Worm (Caenorhabditis elegans) whole organism, midembryonic: ENCODE data around the gene lgl-1.
A peak's percentile ranks its signal among the peaks of the same experiment; 100 is the strongest.

Source experiments
- T22C8.4 ChIP-seq: fragments of 200-800 bp; sonication (Bioruptor generic); IDR thresholded peaks from 2 replicates; pipeline ENCODE4 v1.3.6; 2022; ENCODE audit warnings: missing genetic modification characterization, missing compliant biosample characterization
- cog-1 ChIP-seq: sonication (generic microtip); optimal IDR thresholded peaks from 2 replicates; lab custom pipeline; 2016; ENCODE audit warnings: missing genetic modification characterization, missing compliant biosample characterization
- flt-1 ChIP-seq: fragments of 200-800 bp; sonication (Bioruptor generic); IDR thresholded peaks from 2 replicates; pipeline ENCODE4 v1.3.6; 2022; ENCODE audit warnings: missing genetic modification characterization, missing compliant biosample characterization
- klf-2 ChIP-seq: fragments of 200-800 bp; sonication (Bioruptor generic); conservative IDR thresholded peaks from 2 replicates; pipeline ENCODE4 v1.3.6; 2022; ENCODE audit warnings: missing genetic modification reagents, missing genetic modification characterization, missing compliant biosample characterization
- med-1 ChIP-seq: sonication (generic microtip); optimal IDR thresholded peaks from 2 replicates; lab custom pipeline; 2017; ENCODE audit warnings: missing genetic modification characterization, mild to moderate bottlenecking, missing compliant biosample characterization, antibody characterized with exemption, missing genetic modification reagents; ENCODE audit not compliant: insufficient read depth
- ref-1 ChIP-seq: fragments of 200-800 bp; sonication (Bioruptor generic); conservative IDR thresholded peaks from 2 replicates; pipeline ENCODE4 v1.3.6; 2022; ENCODE audit warnings: missing genetic modification reagents, missing genetic modification characterization, missing compliant biosample characterization
- tab-1 ChIP-seq: fragments of 200-800 bp; sonication (Bioruptor generic); IDR thresholded peaks from 2 replicates; pipeline ENCODE4 v1.3.6; 2022; ENCODE audit warnings: missing genetic modification characterization, missing compliant biosample characterization
- ztf-23 ChIP-seq: fragments of 200-800 bp; sonication (Bioruptor generic); IDR thresholded peaks from 2 replicates; pipeline ENCODE4 v1.3.6; 2022; ENCODE audit warnings: missing genetic modification reagents, missing genetic modification characterization, missing compliant biosample characterization
- ztf-29 ChIP-seq: fragments of 200-800 bp; sonication (Bioruptor generic); IDR thresholded peaks from 2 replicates; pipeline ENCODE4 v1.3.6; 2022; ENCODE audit warnings: missing genetic modification reagents, missing genetic modification characterization, missing compliant biosample characterization

The lgl-1 gene

ce11 chrX:853604-854003 lies 17.3 kb downstream of the lgl-1 start:
- TF ChIP-seq ref-1 (no peak), klf-2 (GFP tag; lab: Robert Waterston, UW) (no peak), med-1 (GFP tag; lab: Kevin White, UChicago) (no peak), T22C8.4 (GFP tag; lab: Robert Waterston, UW) (no peak), ztf-23 (GFP tag; lab: Robert Waterston, UW) (no peak), cog-1 (tag; lab: Kevin White, UChicago) (no peak), ztf-29 (GFP tag; lab: Robert Waterston, UW) (no peak), flt-1 (GFP tag; lab: Robert Waterston, UW) (no peak), tab-1 (GFP tag; lab: Robert Waterston, UW) (no peak)

- TF ChIP-seq tab-1 (GFP tag; lab: Robert Waterston, UW) (0 out of 2 replicates have a peak, but pooled peaks have one; percentile 43), ztf-23 (GFP tag; lab: Robert Waterston, UW) (no peak), flt-1 (GFP tag; lab: Robert Waterston, UW) (no peak), cog-1 (tag; lab: Kevin White, UChicago) (no peak), ref-1 (no peak), klf-2 (GFP tag; lab: Robert Waterston, UW) (no peak), ztf-29 (GFP tag; lab: Robert Waterston, UW) (no peak), T22C8.4 (GFP tag; lab: Robert Waterston, UW) (no peak)
Observed at ce11 chrX:852739-853268, 18.1 kb downstream of the lgl-1 start.

ce11 chrX:851421-851820 lies 19.5 kb downstream of the lgl-1 start, which contains the start of gene igcm-1:
Gene igcm-1 (minus strand): TSS chrX:851521.
- TF ChIP-seq ref-1 (no peak), cog-1 (tag; lab: Kevin White, UChicago) (no peak), flt-1 (GFP tag; lab: Robert Waterston, UW) (no peak), T22C8.4 (GFP tag; lab: Robert Waterston, UW) (no peak), klf-2 (GFP tag; lab: Robert Waterston, UW) (no peak), med-1 (GFP tag; lab: Kevin White, UChicago) (no peak), ztf-23 (GFP tag; lab: Robert Waterston, UW) (no peak), tab-1 (GFP tag; lab: Robert Waterston, UW) (no peak), ztf-29 (GFP tag; lab: Robert Waterston, UW) (no peak)

ce11 chrX:845443-845842 lies 25.4 kb downstream of the lgl-1 start:
- TF ChIP-seq med-1 (GFP tag; lab: Kevin White, UChicago) (no peak), T22C8.4 (GFP tag; lab: Robert Waterston, UW) (no peak), cog-1 (tag; lab: Kevin White, UChicago) (no peak), klf-2 (GFP tag; lab: Robert Waterston, UW) (no peak), flt-1 (GFP tag; lab: Robert Waterston, UW) (no peak), ztf-23 (GFP tag; lab: Robert Waterston, UW) (no peak), tab-1 (GFP tag; lab: Robert Waterston, UW) (no peak), ref-1 (no peak), ztf-29 (GFP tag; lab: Robert Waterston, UW) (no peak)

ce11 chrX:844649-845048 lies 26.2 kb downstream of the lgl-1 start:
- TF ChIP-seq med-1 (GFP tag; lab: Kevin White, UChicago): no peak
- no peak for TF ChIP-seq klf-2 (GFP tag; lab: Robert Waterston, UW)
- TF ChIP-seq tab-1 (GFP tag; lab: Robert Waterston, UW): no peak
- no peak for TF ChIP-seq ref-1
- TF ChIP-seq cog-1 (tag; lab: Kevin White, UChicago): no peak
- TF ChIP-seq T22C8.4 (GFP tag; lab: Robert Waterston, UW): no peak
- no peak for TF ChIP-seq ztf-29 (GFP tag; lab: Robert Waterston, UW)
- TF ChIP-seq ztf-23 (GFP tag; lab: Robert Waterston, UW): no peak; the same call in 1 of the 2 replicates
- TF ChIP-seq flt-1 (GFP tag; lab: Robert Waterston, UW): no peak

ce11 chrX:841393-841792 lies 29.5 kb downstream of the lgl-1 start, which contains the start of gene F39H12.3:
Gene F39H12.3 (minus strand): TSS chrX:841493.
- TF ChIP-seq ref-1: no peak
- TF ChIP-seq klf-2 (GFP tag; lab: Robert Waterston, UW): no peak
- no peak for TF ChIP-seq med-1 (GFP tag; lab: Kevin White, UChicago)

- no peak for TF ChIP-seq klf-2 (GFP tag; lab: Robert Waterston, UW)
- TF ChIP-seq flt-1 (GFP tag; lab: Robert Waterston, UW): no peak
- TF ChIP-seq med-1 (GFP tag; lab: Kevin White, UChicago): no peak
- TF ChIP-seq T22C8.4 (GFP tag; lab: Robert Waterston, UW): no peak
- TF ChIP-seq cog-1 (tag; lab: Kevin White, UChicago): no peak
- TF ChIP-seq ztf-29 (GFP tag; lab: Robert Waterston, UW): no peak
- no peak for TF ChIP-seq tab-1 (GFP tag; lab: Robert Waterston, UW)
- no peak for TF ChIP-seq ztf-23 (GFP tag; lab: Robert Waterston, UW)
- no peak for TF ChIP-seq ref-1
Observed at ce11 chrX:834478-834877, 36.4 kb downstream of the lgl-1 start, which contains the start of gene F39H12.1. Gene F39H12.1 (plus strand): TSS chrX:834778.

ce11 chrX:830185-830584 lies 40.7 kb downstream of the lgl-1 start:
- TF ChIP-seq ztf-29 (GFP tag; lab: Robert Waterston, UW): no peak
- TF ChIP-seq flt-1 (GFP tag; lab: Robert Waterston, UW): no peak
- TF ChIP-seq ref-1: no peak
- TF ChIP-seq T22C8.4 (GFP tag; lab: Robert Waterston, UW): no peak
- TF ChIP-seq klf-2 (GFP tag; lab: Robert Waterston, UW): no peak
- no peak for TF ChIP-seq ztf-23 (GFP tag; lab: Robert Waterston, UW)
- TF ChIP-seq tab-1 (GFP tag; lab: Robert Waterston, UW): no peak

- TF ChIP-seq ref-1 (no peak), flt-1 (GFP tag; lab: Robert Waterston, UW) (no peak), ztf-29 (GFP tag; lab: Robert Waterston, UW) (no peak), T22C8.4 (GFP tag; lab: Robert Waterston, UW) (no peak), tab-1 (GFP tag; lab: Robert Waterston, UW) (no peak), klf-2 (GFP tag; lab: Robert Waterston, UW) (no peak), ztf-23 (GFP tag; lab: Robert Waterston, UW) (no peak), cog-1 (tag; lab: Kevin White, UChicago) (no peak), med-1 (GFP tag; lab: Kevin White, UChicago) (no peak)
Observed at ce11 chrX:828603-829002, 42.3 kb downstream of the lgl-1 start, which contains the start of gene wdr-54. Gene wdr-54 (plus strand): TSS chrX:828903.
